Fruit fly (Drosophila melanogaster) whole organism, pupa: ENCODE results near the gene CG14646.

Source experiments
- CG12605 ChIP-seq: fragments of 200-800 bp; sonication (Bioruptor generic); IDR thresholded peaks from 2 replicates; pipeline ENCODE4 v1.3.6; 2022; ENCODE audit warnings: missing biosample characterization, missing genetic modification characterization
- CG15710 ChIP-seq: fragments of 200-800 bp; sonication (Bioruptor generic); optimal IDR thresholded peaks from 2 replicates; lab custom pipeline; 2018; ENCODE audit warnings: missing biosample characterization, mild to moderate bottlenecking, missing genetic modification characterization, moderate library complexity
- CG17806 ChIP-seq: fragments of 200-800 bp; sonication (Bioruptor generic); optimal IDR thresholded peaks from 2 replicates; lab custom pipeline; 2018; ENCODE audit warnings: missing biosample characterization, mild to moderate bottlenecking, missing genetic modification characterization, moderate library complexity
- CG4496 ChIP-seq: fragments of 200-800 bp; sonication (Bioruptor generic); IDR thresholded peaks from 3 replicates; pipeline ENCODE4 v1.3.6; 2022; ENCODE audit warnings: missing biosample characterization, missing genetic modification characterization
- CG8301 ChIP-seq: fragments of 200-800 bp; sonication (Bioruptor generic); optimal IDR thresholded peaks from 2 replicates; lab custom pipeline; 2018; ENCODE audit warnings: missing biosample characterization, mild to moderate bottlenecking, missing genetic modification characterization
- D1 ChIP-seq: fragments of 200-800 bp; sonication (Bioruptor generic); optimal IDR thresholded peaks from 2 replicates; lab custom pipeline; 2018; ENCODE audit warnings: missing biosample characterization, mild to moderate bottlenecking, missing genetic modification characterization, moderate library complexity
- Ets98B ChIP-seq: fragments of 200-800 bp; sonication (Bioruptor generic); IDR thresholded peaks from 2 replicates; pipeline ENCODE4 v1.3.6; 2022; ENCODE audit warnings: missing biosample characterization, missing genetic modification characterization
- Pif1B ChIP-seq: fragments of 200-800 bp; sonication (Bioruptor generic); optimal IDR thresholded peaks from 3 replicates; lab custom pipeline; 2016; ENCODE audit warnings: missing biosample characterization, missing genetic modification characterization
- fd96Ca ChIP-seq: fragments of 200-800 bp; sonication (Bioruptor generic); IDR thresholded peaks from 3 replicates; pipeline ENCODE4 v1.3.6; 2022; ENCODE audit warnings: missing biosample characterization, missing genetic modification characterization
- rn ChIP-seq: fragments of 200-800 bp; sonication (Bioruptor generic); IDR thresholded peaks from 2 replicates; pipeline ENCODE4 v1.3.6; 2022; ENCODE audit warnings: missing biosample characterization, missing genetic modification characterization

CG14646 gene

dm6 chr3R:4437113-4437512 lies 46.9 kb downstream of the CG14646 start, which contains the start of the genes Lipt2 and CG14650:
Gene Lipt2, minus strand, starts transcription at chr3R:4437329.
Gene CG14650, plus strand, starts transcription at chr3R:4437387.
- TF ChIP-seq Pif1B (GFP tag; lab: Kevin White, UChicago) (no peak), Ets98B (GFP tag; lab: Robert Waterston, UW) (no peak), CG15710 (tag; lab: Kevin White, UChicago) (peak; percentile 51), CG4496 (GFP tag; lab: Robert Waterston, UW) (peak; percentile 45; the same call in 1 of the 3 replicates), CG17806 (tag; lab: Kevin White, UChicago) (peak; percentile 36), D1 (no peak), fd96Ca (GFP tag; lab: Robert Waterston, UW) (peak; percentile 34; the same call in 1 of the 3 replicates), rn (GFP tag; lab: Robert Waterston, UW) (0 out of 2 replicates have a peak, but pooled peaks have one; percentile 37), CG8301 (tag; lab: Kevin White, UChicago) (no peak)

- no peak for TF ChIP-seq CG12605 (GFP tag; lab: Robert Waterston, UW)
Observed at dm6 chr3R:4437817-4438216, 47.7 kb downstream of the CG14646 start.
